Fruit fly (Drosophila melanogaster) whole organism, wandering third instar larva: ENCODE measurements around the gene RAF2.

Experiments used
- Abd-B ChIP-seq: fragments of >200 bp; optimal IDR thresholded peaks from 2 replicates; lab custom pipeline; 2017; ENCODE audit warnings: missing biosample characterization, missing genetic modification characterization
- CG32264 ChIP-seq: fragments of 200-800 bp; sonication (Bioruptor generic); optimal IDR thresholded peaks from 2 replicates; lab custom pipeline; 2016; ENCODE audit warnings: missing biosample characterization, missing genetic modification characterization
- CG9705 ChIP-seq: fragments of 200-800 bp; sonication (Bioruptor generic); optimal IDR thresholded peaks from 2 replicates; lab custom pipeline; 2018; ENCODE audit warnings: missing biosample characterization, mild to moderate bottlenecking, missing genetic modification characterization
- CrebA ChIP-seq: fragments of 200-800 bp; sonication (Bioruptor generic); optimal IDR thresholded peaks from 2 replicates; lab custom pipeline; 2016; ENCODE audit warnings: missing biosample characterization, mild to moderate bottlenecking, missing genetic modification characterization, borderline replicate concordance
- Dfd ChIP-seq: fragments of >200 bp; optimal IDR thresholded peaks from 2 replicates; lab custom pipeline; 2017; ENCODE audit warnings: missing biosample characterization, missing genetic modification characterization
- Dif ChIP-seq: fragments of 200-275, 200-300 bp; sonication (Bioruptor generic); optimal IDR thresholded peaks from 2 replicates; lab custom pipeline; 2018; ENCODE audit warnings: missing biosample characterization, missing genetic modification characterization; ENCODE audit not compliant: partially characterized antibody
- GATAd ChIP-seq: sonication (Bioruptor generic); optimal IDR thresholded peaks from 2 replicates; lab custom pipeline; 2016; ENCODE audit warnings: missing biosample characterization, missing genetic modification characterization
- Hnf4 ChIP-seq: fragments of 200-800 bp; sonication (Bioruptor generic); optimal IDR thresholded peaks from 2 replicates; lab custom pipeline; 2016; ENCODE audit warnings: missing biosample characterization, mild to moderate bottlenecking, missing genetic modification characterization
- Hr78 ChIP-seq: fragments of >200 bp; optimal IDR thresholded peaks from 2 replicates; lab custom pipeline; 2017; ENCODE audit warnings: missing biosample characterization, missing genetic modification characterization
- Hr83 ChIP-seq: fragments of 200-300 bp; sonication (Bioruptor generic); optimal IDR thresholded peaks from 2 replicates; lab custom pipeline; 2016; ENCODE audit warnings: missing biosample characterization, mild to moderate bottlenecking, missing genetic modification characterization, moderate library complexity; ENCODE audit not compliant: poor library complexity, severe bottlenecking
- Jra ChIP-seq: sonication (Bioruptor generic); optimal IDR thresholded peaks from 2 replicates; lab custom pipeline; 2016; ENCODE audit warnings: missing biosample characterization, missing genetic modification characterization
- Mio ChIP-seq: sonication (Bioruptor generic); optimal IDR thresholded peaks from 2 replicates; lab custom pipeline; 2016; ENCODE audit warnings: missing biosample characterization, missing genetic modification characterization
- Myc ChIP-seq: fragments of >200 bp; optimal IDR thresholded peaks from 2 replicates; lab custom pipeline; 2017
- N ChIP-seq: fragments of >200 bp; optimal IDR thresholded peaks from 2 replicates; lab custom pipeline; 2018; ENCODE audit warnings: missing biosample characterization, missing external identifiers, missing genetic modification characterization
- OdsH ChIP-seq: fragments of 200-800 bp; sonication (Bioruptor generic); optimal IDR thresholded peaks from 2 replicates; lab custom pipeline; 2016; ENCODE audit warnings: missing biosample characterization, mild to moderate bottlenecking, missing genetic modification characterization
- Rel ChIP-seq, 2 experiments: fragments of 200-800 bp; sonication (Bioruptor generic) in 1 of 2; optimal IDR thresholded peaks; 2 replicates in 1 of 2; 3 replicates in 1 of 2; lab custom pipeline; 2016 to 2019; ENCODE audit warnings: mild to moderate bottlenecking in 2 of 2, missing biosample characterization in 2 of 2, missing genetic modification characterization in 2 of 2, moderate library complexity in 1 of 2
- br ChIP-seq: fragments of 200-800 bp; sonication (Bioruptor generic); optimal IDR thresholded peaks from 2 replicates; lab custom pipeline; 2016; ENCODE audit warnings: missing biosample characterization, missing genetic modification characterization
- brk ChIP-seq: fragments of 200-800 bp; sonication (Bioruptor generic); optimal IDR thresholded peaks from 2 replicates; lab custom pipeline; 2016; ENCODE audit warnings: missing biosample characterization, mild to moderate bottlenecking, missing genetic modification characterization
- dl ChIP-seq, 2 experiments: fragments of 175-275, 200-275 bp in 1 of 2; fragments of 200-275 bp in 1 of 2; sonication (Bioruptor generic); optimal IDR thresholded peaks; lab custom pipeline; 2018; ENCODE audit warnings: mild to moderate bottlenecking in 2 of 2, missing biosample characterization in 2 of 2, missing genetic modification characterization in 2 of 2, moderate library complexity in 2 of 2; ENCODE audit not compliant: partially characterized antibody in 2 of 2, insufficient read depth in 1 of 2
- dmrt93B ChIP-seq: fragments of 200-800 bp; sonication (Bioruptor generic); optimal IDR thresholded peaks from 2 replicates; lab custom pipeline; 2018; ENCODE audit warnings: missing biosample characterization, mild to moderate bottlenecking, missing genetic modification characterization
- ey ChIP-seq: fragments of 200-800 bp; sonication (Bioruptor generic); optimal IDR thresholded peaks from 2 replicates; lab custom pipeline; 2016; ENCODE audit warnings: missing biosample characterization, missing genetic modification characterization
- foxo ChIP-seq, 2 experiments: fragments of 200-800 bp; sonication (Bioruptor generic); optimal IDR thresholded peaks; 2 replicates in 1 of 2; 3 replicates in 1 of 2; lab custom pipeline; 2016 to 2017; ENCODE audit warnings: missing biosample characterization in 2 of 2, missing genetic modification characterization in 2 of 2
- fru ChIP-seq: fragments of 200-800 bp; sonication (Bioruptor generic); optimal IDR thresholded peaks from 3 replicates; lab custom pipeline; 2016; ENCODE audit warnings: missing biosample characterization, mild to moderate bottlenecking, missing genetic modification characterization
- h ChIP-seq: fragments of 200-800 bp; sonication (Bioruptor generic); optimal IDR thresholded peaks from 3 replicates; lab custom pipeline; 2016; ENCODE audit warnings: missing biosample characterization, mild to moderate bottlenecking, missing genetic modification characterization
- jim ChIP-seq: fragments of 175-275, 200-325 bp; sonication (Bioruptor generic); optimal IDR thresholded peaks from 2 replicates; lab custom pipeline; 2016; ENCODE audit warnings: missing biosample characterization, mild to moderate bottlenecking, missing genetic modification characterization
- lola ChIP-seq: fragments of >200 bp; optimal IDR thresholded peaks from 2 replicates; lab custom pipeline; 2017; ENCODE audit warnings: missing biosample characterization, missing genetic modification characterization
- pan ChIP-seq: fragments of >200 bp; optimal IDR thresholded peaks from 2 replicates; lab custom pipeline; 2017
- psq ChIP-seq: fragments of 200-800 bp; sonication (Bioruptor generic); optimal IDR thresholded peaks from 3 replicates; lab custom pipeline; 2017; ENCODE audit warnings: missing biosample characterization, mild to moderate bottlenecking, missing genetic modification characterization, moderate library complexity
- sage ChIP-seq: fragments of 200-800 bp; sonication (Bioruptor generic); optimal IDR thresholded peaks from 2 replicates; lab custom pipeline; 2016; ENCODE audit warnings: missing biosample characterization, mild to moderate bottlenecking, missing genetic modification characterization
- sv ChIP-seq: fragments of 200-800 bp; sonication (Bioruptor generic); optimal IDR thresholded peaks from 3 replicates; lab custom pipeline; 2016; ENCODE audit warnings: missing biosample characterization, missing genetic modification characterization
- tai ChIP-seq: sonication (Bioruptor generic); optimal IDR thresholded peaks from 2 replicates; lab custom pipeline; 2016; ENCODE audit warnings: missing biosample characterization, missing genetic modification characterization
- woc ChIP-seq: sonication (Bioruptor generic); optimal IDR thresholded peaks from 2 replicates; lab custom pipeline; 2016; ENCODE audit warnings: missing biosample characterization, mild to moderate bottlenecking, missing genetic modification characterization

The RAF2 gene

dm6 chr3L:16394506-16394905 lies 8.4 kb downstream of the RAF2 start, which contains the start of gene Gagr:
Gene Gagr, plus strand, starts transcription at chr3L:16394586.
- TF ChIP-seq woc (GFP tag; lab: Kevin White, UChicago) (no peak), Rel (GFP tag; optimal IDR thresholded peaks at IDR 0.05; lab: Kevin White, UChicago) (no peak), Rel (tag; optimal IDR thresholded peaks at IDR 0.05; lab: Kevin White, UChicago) (peak; percentile 5)

DNA sequence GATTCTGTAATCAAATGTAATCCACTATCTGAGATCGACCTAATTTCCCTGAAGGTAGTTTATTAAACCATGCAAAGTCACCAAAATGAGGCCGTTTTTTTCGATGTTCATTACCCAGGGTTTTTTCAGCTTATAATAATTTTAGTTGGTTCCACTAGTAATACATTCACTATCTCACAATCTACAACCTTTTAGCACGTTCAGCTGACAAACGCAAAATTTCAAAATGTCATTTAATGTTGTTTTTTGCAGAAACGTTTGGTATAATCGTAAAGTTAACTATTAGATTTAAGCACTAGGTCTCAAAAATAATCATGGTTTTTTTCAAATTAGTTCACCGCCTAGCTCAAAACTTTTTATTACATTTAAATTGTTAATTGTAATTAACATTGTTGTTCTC lies 14.0 kb downstream of the RAF2 start, which contains the start of gene CG44836:
Gene CG44836 (minus strand): TSS at position 101 of the 400 bp plus-strand sequence.
- TF ChIP-seq sage (GFP tag; lab: Kevin White, UChicago) (no peak), CrebA (GFP tag; lab: Kevin White, UChicago) (no peak), Hnf4 (GFP tag; lab: Kevin White, UChicago) (no peak), Dif (no peak), CG9705 (GFP tag; lab: Kevin White, UChicago) (no peak), Jra (GFP tag; lab: Kevin White, UChicago) (no peak), Rel (GFP tag; optimal IDR thresholded peaks at IDR 0.05; lab: Kevin White, UChicago) (no peak), Rel (tag; optimal IDR thresholded peaks at IDR 0.05; lab: Kevin White, UChicago) (no peak), CG32264 (GFP tag; lab: Kevin White, UChicago) (no peak)

- TF ChIP-seq CrebA (GFP tag; lab: Kevin White, UChicago) (no peak), CG32264 (GFP tag; lab: Kevin White, UChicago) (no peak), dl (GFP tag; optimal IDR thresholded peaks at IDR 0.05; lab: Kevin White, UChicago; ENCODE audit: insufficient read depth in 1 of 2, partially characterized antibody in 2 of 2) (no peak), Dfd (GFP tag; lab: Kevin White, UChicago) (no peak), GATAd (no peak), fru (GFP tag; lab: Kevin White, UChicago) (no peak), Myc (lab: Kevin White, UChicago) (no peak), Abd-B (no peak), Dif (no peak), lola (no peak), N (GFP tag; lab: Kevin White, UChicago) (no peak), sv (GFP tag; lab: Kevin White, UChicago) (no peak), ey (GFP tag; lab: Kevin White, UChicago) (no peak), Hr78 (no peak), tai (GFP tag; lab: Kevin White, UChicago) (no peak), Jra (GFP tag; lab: Kevin White, UChicago) (no peak), woc (GFP tag; lab: Kevin White, UChicago) (no peak), br (no peak), Hnf4 (GFP tag; lab: Kevin White, UChicago) (no peak), CG9705 (GFP tag; lab: Kevin White, UChicago) (no peak)
These were observed 16.1 kb downstream of the RAF2 start for dm6 chr3L:16402253-16402652.

- no peak for TF ChIP-seq dmrt93B
- TF ChIP-seq ey (GFP tag; lab: Kevin White, UChicago) = no peak
- peak; percentile 71 for TF ChIP-seq Dif
- no peak for TF ChIP-seq tai (GFP tag; lab: Kevin White, UChicago)
- no peak for TF ChIP-seq Abd-B
- no peak for TF ChIP-seq psq
- TF ChIP-seq dl (GFP tag; optimal IDR thresholded peaks at IDR 0.05; lab: Kevin White, UChicago; ENCODE audit: insufficient read depth in 1 of 2, partially characterized antibody in 2 of 2) = peak; percentile 60
- TF ChIP-seq fru (GFP tag; lab: Kevin White, UChicago) = peak; percentile 31
- no peak for TF ChIP-seq GATAd
These were observed 21.9 kb downstream of the RAF2 start for dm6 chr3L:16407815-16408608.

dm6 chr3L:16408609-16409439 lies 22.7 kb downstream of the RAF2 start:
- TF ChIP-seq dl (GFP tag; optimal IDR thresholded peaks at IDR 0.05; lab: Kevin White, UChicago; ENCODE audit: insufficient read depth in 1 of 2, partially characterized antibody in 2 of 2) (peak; percentile 38 to 76), CG32264 (GFP tag; lab: Kevin White, UChicago) (peak; percentile 9), sage (GFP tag; lab: Kevin White, UChicago) (no peak), ey (GFP tag; lab: Kevin White, UChicago) (peak; percentile 44), Rel (GFP tag; optimal IDR thresholded peaks at IDR 0.05; lab: Kevin White, UChicago) (no peak), Rel (tag; optimal IDR thresholded peaks at IDR 0.05; lab: Kevin White, UChicago) (no peak), psq (peak; percentile 36), N (GFP tag; lab: Kevin White, UChicago) (no peak), br (peak; percentile 62), foxo (GFP tag; optimal IDR thresholded peaks at IDR 0.05; lab: Kevin White, UChicago) (peak in 1 of 2 experiments; percentile 66), Dif (peak; percentile 5), h (GFP tag; lab: Kevin White, UChicago) (peak; percentile 45), Myc (lab: Kevin White, UChicago) (no peak), Hr83 (peak; percentile 96), CrebA (GFP tag; lab: Kevin White, UChicago) (no peak), Abd-B (no peak), brk (no peak), dmrt93B (peak; percentile 41), tai (GFP tag; lab: Kevin White, UChicago) (no peak), OdsH (GFP tag; lab: Kevin White, UChicago) (peak; percentile 54), Hr78 (no peak), Dfd (GFP tag; lab: Kevin White, UChicago) (no peak), jim (GFP tag; lab: Kevin White, UChicago) (peak; percentile 76), GATAd (peak; percentile 31), pan (lab: Kevin White, UChicago) (no peak), Jra (GFP tag; lab: Kevin White, UChicago) (peak; percentile 60), CG9705 (GFP tag; lab: Kevin White, UChicago) (peak; percentile 60), Hnf4 (GFP tag; lab: Kevin White, UChicago) (peak; percentile 70), Mio (GFP tag; lab: Kevin White, UChicago) (no peak)
